Fruit fly (Drosophila melanogaster): ENCODE data around the gene Ir67c.

Gene Ir67c

dm6 chr3L:10434005-10434404 is at the start of gene Ir67c:
TSS of gene Ir67c (minus strand) at chr3L:10434105.
- TF ChIP-seq CG7045 (GFP tag; optimal IDR thresholded peaks at IDR 0.05) (no peak), pad (GFP tag; optimal IDR thresholded peaks at IDR 0.05) (no peak), bab1 (GFP tag; optimal IDR thresholded peaks at IDR 0.05) (no peak), Hr96 (GFP tag; optimal IDR thresholded peaks at IDR 0.05) (no peak), CG33017 (tag; optimal IDR thresholded peaks at IDR 0.05) (no peak)

DNA sequence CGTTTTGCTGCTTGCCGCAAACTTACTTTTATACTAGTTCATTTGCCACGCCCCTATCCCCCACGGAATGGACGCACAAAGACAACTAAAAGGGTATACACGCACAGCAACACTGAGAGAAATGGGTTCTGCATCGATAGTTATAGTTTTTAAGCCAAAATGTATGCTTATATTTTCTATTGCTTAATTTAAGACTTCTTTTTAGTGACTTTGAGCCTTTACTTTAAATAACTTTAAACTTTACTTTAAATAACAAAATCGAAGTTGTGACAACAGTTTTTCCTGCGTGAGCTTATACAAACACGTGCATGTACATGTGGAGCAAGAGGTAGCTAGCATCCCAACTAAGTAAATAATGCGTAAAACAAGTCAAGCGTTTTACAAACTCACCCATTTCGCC is 48.6 kb upstream of the Ir67c start:
- TF ChIP-seq pad (GFP tag; optimal IDR thresholded peaks at IDR 0.05) (no peak), Mnt (GFP tag; optimal IDR thresholded peaks at IDR 0.05) (no peak), toe (GFP tag; optimal IDR thresholded peaks at IDR 0.05) (no peak), CG11617 (GFP tag; optimal IDR thresholded peaks at IDR 0.05) (no peak), Crg-1 (GFP tag; optimal IDR thresholded peaks at IDR 0.05) (no peak), CG14711 (tag; optimal IDR thresholded peaks at IDR 0.05) (no peak), CG1620 (GFP tag; optimal IDR thresholded peaks at IDR 0.05) (no peak), bab1 (GFP tag; optimal IDR thresholded peaks at IDR 0.05) (no peak)

DNA sequence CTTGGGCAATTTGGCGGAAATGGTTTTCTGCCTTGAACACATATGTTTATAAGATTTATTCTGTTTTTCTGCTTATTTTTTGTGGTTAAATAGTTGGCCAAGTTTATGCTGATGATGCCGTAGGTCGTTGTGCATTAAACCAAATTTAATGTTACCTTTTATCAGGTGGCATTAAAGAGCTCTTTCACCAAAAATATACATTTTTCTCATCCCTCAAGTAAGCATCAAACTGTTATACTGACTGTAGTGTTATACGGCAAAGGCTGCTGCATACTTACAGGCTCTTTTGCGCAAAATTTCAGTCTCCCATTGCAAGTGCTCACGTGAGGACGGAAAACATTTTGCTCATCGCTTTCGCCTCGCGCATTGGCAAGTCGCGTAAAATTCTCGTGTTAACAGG is 47.2 kb upstream of the Ir67c start, which contains the start of gene Rbfox1:
Gene Rbfox1, plus strand, starts transcription at position 301 of the 400 bp plus-strand sequence.
- TF ChIP-seq kay (GFP tag; ENCODE audit: borderline replicate concordance) (no peak), CG1620 (GFP tag; optimal IDR thresholded peaks at IDR 0.05) (no peak), CG11617 (GFP tag; optimal IDR thresholded peaks at IDR 0.05) (no peak), Clk (GFP tag; optimal IDR thresholded peaks at IDR 0.05) (no peak), toe (GFP tag; optimal IDR thresholded peaks at IDR 0.05) (no peak), CG5204 (GFP tag; optimal IDR thresholded peaks at IDR 0.05) (no peak), bab1 (GFP tag; optimal IDR thresholded peaks at IDR 0.05) (no peak), CG33017 (tag; optimal IDR thresholded peaks at IDR 0.05) (no peak), cic (GFP tag; optimal IDR thresholded peaks at IDR 0.05) (no peak), CG12768 (GFP tag; optimal IDR thresholded peaks at IDR 0.05) (no peak), Crg-1 (GFP tag; optimal IDR thresholded peaks at IDR 0.05) (no peak), Hr96 (GFP tag; optimal IDR thresholded peaks at IDR 0.05) (no peak), cnc (optimal IDR thresholded peaks at IDR 0.05) (no peak), CG14711 (tag; optimal IDR thresholded peaks at IDR 0.05) (no peak), Mnt (GFP tag; optimal IDR thresholded peaks at IDR 0.05) (no peak), CG7045 (GFP tag; optimal IDR thresholded peaks at IDR 0.05) (no peak), tj (GFP tag; optimal IDR thresholded peaks at IDR 0.05) (no peak), CG7101 (tag; optimal IDR thresholded peaks at IDR 0.05) (no peak)

dm6 chr3L:10478214-10478613 is 44.3 kb upstream of the Ir67c start, which contains the start of gene CG46430:
TSS of gene CG46430 (plus strand) at chr3L:10478514.
- TF ChIP-seq bab1 (GFP tag; optimal IDR thresholded peaks at IDR 0.05), result no peak
- TF ChIP-seq toe (GFP tag; optimal IDR thresholded peaks at IDR 0.05), result no peak
- TF ChIP-seq Mnt (GFP tag; optimal IDR thresholded peaks at IDR 0.05), result no peak

DNA sequence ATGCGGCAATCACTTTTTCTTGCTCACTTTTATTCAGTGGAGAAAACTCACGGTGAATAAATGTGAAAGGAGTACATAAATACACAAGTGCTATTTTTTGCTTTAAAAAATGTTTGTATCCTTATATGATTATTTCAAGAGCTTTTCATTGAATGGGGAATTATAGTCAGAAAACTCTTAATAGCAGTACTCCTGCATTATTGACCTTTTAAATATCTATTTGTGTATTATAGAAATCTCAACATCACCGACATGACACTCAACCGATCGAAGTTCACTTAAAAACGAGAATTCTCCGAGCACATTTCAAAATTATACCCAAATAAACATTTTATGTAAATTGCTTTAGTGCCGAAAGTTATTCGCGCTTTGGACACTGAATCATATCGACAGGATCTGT is 31.0 kb upstream of the Ir67c start, which contains the start of gene S-Lap3:
Gene S-Lap3, plus strand, starts transcription at position 301 of the 400 bp plus-strand sequence.
- no peak for TF ChIP-seq kay (GFP tag; ENCODE audit: borderline replicate concordance)
- no peak for TF ChIP-seq CG12768 (GFP tag; optimal IDR thresholded peaks at IDR 0.05)
- no peak for TF ChIP-seq Clk (GFP tag; optimal IDR thresholded peaks at IDR 0.05)
- no peak for TF ChIP-seq Crg-1 (GFP tag; optimal IDR thresholded peaks at IDR 0.05)
- TF ChIP-seq ovo (GFP tag; optimal IDR thresholded peaks at IDR 0.05), result no peak
- no peak for TF ChIP-seq cic (GFP tag; optimal IDR thresholded peaks at IDR 0.05)
- no peak for TF ChIP-seq CG7045 (GFP tag; optimal IDR thresholded peaks at IDR 0.05)
- no peak for TF ChIP-seq CG1620 (GFP tag; optimal IDR thresholded peaks at IDR 0.05)
- TF ChIP-seq CG33017 (tag; optimal IDR thresholded peaks at IDR 0.05), result no peak
- no peak for TF ChIP-seq CG11617 (GFP tag; optimal IDR thresholded peaks at IDR 0.05)

dm6 chr3L:10463051-10463866 is 29.4 kb upstream of the Ir67c start, which contains the start of the genes Gem3 and CG32061:
TSS of gene Gem3 (minus strand) at chr3L:10463101.
TSS of gene CG32061 (plus strand) at chr3L:10463816.
- TF ChIP-seq Mnt (GFP tag; optimal IDR thresholded peaks at IDR 0.05) (no peak), CG14711 (tag; optimal IDR thresholded peaks at IDR 0.05) (no peak), CG7045 (GFP tag; optimal IDR thresholded peaks at IDR 0.05) (no peak), kay (GFP tag; ENCODE audit: borderline replicate concordance) (no peak), tj (GFP tag; optimal IDR thresholded peaks at IDR 0.05) (no peak), toe (GFP tag; optimal IDR thresholded peaks at IDR 0.05) (no peak), CG12768 (GFP tag; optimal IDR thresholded peaks at IDR 0.05) (no peak), bab1 (GFP tag; optimal IDR thresholded peaks at IDR 0.05) (no peak)

- TF ChIP-seq CG14711 (tag; optimal IDR thresholded peaks at IDR 0.05), result no peak
- no peak for TF ChIP-seq kay (GFP tag; ENCODE audit: borderline replicate concordance)
- TF ChIP-seq CG33017 (tag; optimal IDR thresholded peaks at IDR 0.05), result no peak
- no peak for TF ChIP-seq pad (GFP tag; optimal IDR thresholded peaks at IDR 0.05)
- TF ChIP-seq toe (GFP tag; optimal IDR thresholded peaks at IDR 0.05), result no peak
- no peak for TF ChIP-seq Crg-1 (GFP tag; optimal IDR thresholded peaks at IDR 0.05)
- TF ChIP-seq CG12768 (GFP tag; optimal IDR thresholded peaks at IDR 0.05), result no peak
- TF ChIP-seq cic (GFP tag; optimal IDR thresholded peaks at IDR 0.05), result no peak
- no peak for TF ChIP-seq CG1620 (GFP tag; optimal IDR thresholded peaks at IDR 0.05)
Measured at dm6 chr3L:10459076-10459475, 25.2 kb upstream of the Ir67c start.

All from whole organism, adult.